Fruit fly (Drosophila melanogaster) whole organism, prepupa: Measurements from ENCODE around the gene CG46244.

ENCODE experiments used
- CG10631 ChIP-seq: fragments of 200-800 bp; sonication (Bioruptor generic); optimal IDR thresholded peaks from 2 replicates; lab custom pipeline; 2016; ENCODE audit warnings: missing biosample characterization, missing genetic modification characterization
- CG11294 ChIP-seq: fragments of 200-800 bp; sonication (Bioruptor generic); IDR thresholded peaks from 2 replicates; pipeline ENCODE4 v1.3.6; 2022; ENCODE audit warnings: missing biosample characterization, missing genetic modification characterization
- CG15336 ChIP-seq: fragments of 200-800 bp; sonication (Bioruptor generic); IDR thresholded peaks from 2 replicates; pipeline ENCODE4 v1.3.6; 2022; ENCODE audit warnings: missing biosample characterization, missing genetic modification characterization
- CG1621 ChIP-seq: fragments of 200-800 bp; sonication (Bioruptor generic); optimal IDR thresholded peaks from 3 replicates; lab custom pipeline; 2018; ENCODE audit warnings: missing biosample characterization, mild to moderate bottlenecking, missing genetic modification characterization
- CG3032 ChIP-seq: fragments of 200-800 bp; optimal IDR thresholded peaks from 2 replicates; lab custom pipeline; 2019; ENCODE audit warnings: missing biosample characterization, mild to moderate bottlenecking, missing genetic modification characterization, moderate library complexity
- CG31627 ChIP-seq: fragments of 200-800 bp; sonication (Bioruptor generic); optimal IDR thresholded peaks from 3 replicates; lab custom pipeline; 2016; ENCODE audit warnings: missing biosample characterization, missing genetic modification characterization
- CG32006 ChIP-seq: fragments of 200-800 bp; sonication (Bioruptor generic); optimal IDR thresholded peaks from 3 replicates; lab custom pipeline; 2017; ENCODE audit warnings: missing biosample characterization, mild to moderate bottlenecking, missing genetic modification characterization
- CG34406 ChIP-seq: fragments of 200-800 bp; sonication (Bioruptor generic); optimal IDR thresholded peaks from 3 replicates; lab custom pipeline; 2016; ENCODE audit warnings: missing biosample characterization, missing genetic modification characterization
- CG3919 ChIP-seq: fragments of 200-800 bp; sonication (Bioruptor generic); optimal IDR thresholded peaks from 3 replicates; lab custom pipeline; 2016; ENCODE audit warnings: missing biosample characterization, missing genetic modification characterization
- CG4318 ChIP-seq: fragments of 200-800 bp; sonication (Bioruptor generic); optimal IDR thresholded peaks from 3 replicates; lab custom pipeline; 2017; ENCODE audit warnings: missing biosample characterization, mild to moderate bottlenecking, missing genetic modification characterization
- CG6163 ChIP-seq: fragments of 200-800 bp; sonication (Bioruptor generic); IDR thresholded peaks from 3 replicates; pipeline ENCODE4 v1.3.6; 2022; ENCODE audit warnings: missing biosample characterization, missing genetic modification characterization
- CG6276 ChIP-seq: fragments of 200-800 bp; sonication (Bioruptor generic); optimal IDR thresholded peaks from 2 replicates; lab custom pipeline; 2017; ENCODE audit warnings: missing biosample characterization, mild to moderate bottlenecking, missing genetic modification characterization
- CG6792 ChIP-seq: fragments of 200-800 bp; sonication (Bioruptor generic); optimal IDR thresholded peaks from 3 replicates; lab custom pipeline; 2016; ENCODE audit warnings: missing biosample characterization, missing genetic modification characterization
- CG6808 ChIP-seq: fragments of 200-800 bp; sonication (Bioruptor generic); optimal IDR thresholded peaks from 3 replicates; lab custom pipeline; 2017; ENCODE audit warnings: missing biosample characterization, missing genetic modification characterization, mild to moderate bottlenecking, moderate library complexity, missing genetic modification reagents
- CG8119 ChIP-seq: fragments of 200-800 bp; sonication (Bioruptor generic); IDR thresholded peaks from 3 replicates; pipeline ENCODE4 v1.3.6; 2022; ENCODE audit warnings: missing biosample characterization, missing genetic modification characterization
- CG8319 ChIP-seq: fragments of 200-800 bp; sonication (Bioruptor generic); optimal IDR thresholded peaks from 3 replicates; lab custom pipeline; 2016; ENCODE audit warnings: missing biosample characterization, missing genetic modification characterization
- CG9139 ChIP-seq: fragments of 200-800 bp; sonication (Bioruptor generic); optimal IDR thresholded peaks from 3 replicates; lab custom pipeline; 2017; ENCODE audit warnings: missing biosample characterization, mild to moderate bottlenecking, missing genetic modification characterization
- Eip75B ChIP-seq: fragments of 200-800 bp; sonication (Bioruptor generic); optimal IDR thresholded peaks from 3 replicates; lab custom pipeline; 2016; ENCODE audit warnings: missing biosample characterization, missing genetic modification characterization
- Eip78C ChIP-seq: fragments of 200-800 bp; sonication (Bioruptor generic); peaks from one replicate; lab custom pipeline; 2016; ENCODE audit warnings: missing biosample characterization, missing genetic modification characterization
- Eip93F ChIP-seq: fragments of 200-800 bp; sonication (Bioruptor generic); optimal IDR thresholded peaks from 2 replicates; lab custom pipeline; 2016; ENCODE audit warnings: missing biosample characterization, mild to moderate bottlenecking, missing genetic modification characterization
- Ets96B ChIP-seq: fragments of 200-800 bp; optimal IDR thresholded peaks from 2 replicates; lab custom pipeline; 2019; ENCODE audit warnings: missing biosample characterization, mild to moderate bottlenecking, missing genetic modification characterization, moderate library complexity
- Hr39 ChIP-seq: fragments of 200-800 bp; sonication (Bioruptor generic); optimal IDR thresholded peaks from 2 replicates; lab custom pipeline; 2016; ENCODE audit warnings: missing biosample characterization, missing genetic modification characterization
- Hr4 ChIP-seq: fragments of 200-800 bp; sonication (Bioruptor generic); optimal IDR thresholded peaks from 3 replicates; lab custom pipeline; 2016; ENCODE audit warnings: missing biosample characterization, missing genetic modification characterization
- Lpt ChIP-seq: fragments of 200-800 bp; sonication (Bioruptor generic); optimal IDR thresholded peaks from 3 replicates; lab custom pipeline; 2016; ENCODE audit warnings: missing biosample characterization, missing genetic modification characterization
- OdsH ChIP-seq: fragments of 200-800 bp; sonication (Bioruptor generic); optimal IDR thresholded peaks from 3 replicates; lab custom pipeline; 2016; ENCODE audit warnings: missing biosample characterization, missing genetic modification characterization
- Smox ChIP-seq: fragments of 200-800 bp; sonication (Bioruptor generic); optimal IDR thresholded peaks from 3 replicates; lab custom pipeline; 2016; ENCODE audit warnings: missing biosample characterization, missing genetic modification characterization
- Sox102F ChIP-seq: fragments of 200-800 bp; sonication (Bioruptor generic); optimal IDR thresholded peaks from 2 replicates; lab custom pipeline; 2016; ENCODE audit warnings: missing biosample characterization, mild to moderate bottlenecking, missing genetic modification characterization
- Sox14 ChIP-seq: fragments of 200-800 bp; sonication (Bioruptor generic); optimal IDR thresholded peaks from 3 replicates; lab custom pipeline; 2016; ENCODE audit warnings: missing biosample characterization, missing genetic modification characterization
- acj6 ChIP-seq: fragments of 200-800 bp; sonication (Bioruptor generic); optimal IDR thresholded peaks from 3 replicates; lab custom pipeline; 2016; ENCODE audit warnings: missing biosample characterization, missing genetic modification characterization
- esn ChIP-seq: fragments of 200-800 bp; sonication (Bioruptor generic); optimal IDR thresholded peaks from 2 replicates; lab custom pipeline; 2016; ENCODE audit warnings: missing biosample characterization, mild to moderate bottlenecking, missing genetic modification characterization, moderate library complexity
- fd85E ChIP-seq: fragments of 200-800 bp; sonication (Bioruptor generic); optimal IDR thresholded peaks from 3 replicates; lab custom pipeline; 2016; ENCODE audit warnings: missing biosample characterization, missing genetic modification characterization
- fkh ChIP-seq: fragments of 200-800 bp; sonication (Bioruptor generic); optimal IDR thresholded peaks from 3 replicates; lab custom pipeline; 2017; ENCODE audit warnings: missing biosample characterization, mild to moderate bottlenecking, missing genetic modification characterization, moderate library complexity
- net ChIP-seq: fragments of 200-800 bp; sonication (Bioruptor generic); optimal IDR thresholded peaks from 3 replicates; lab custom pipeline; 2016; ENCODE audit warnings: missing biosample characterization, missing genetic modification characterization
- pdm3 ChIP-seq: fragments of 200-800 bp; sonication (Bioruptor generic); optimal IDR thresholded peaks from 3 replicates; lab custom pipeline; 2016; ENCODE audit warnings: missing biosample characterization, missing genetic modification characterization
- salr ChIP-seq, 2 experiments: fragments of 200-800 bp; sonication (Bioruptor generic); optimal IDR thresholded peaks; 3 replicates each; lab custom pipeline; 2016 to 2018; ENCODE audit warnings: missing biosample characterization in 2 of 2, missing genetic modification characterization in 2 of 2, mild to moderate bottlenecking in 1 of 2
- ss ChIP-seq, 2 experiments: fragments of 200-800 bp; sonication (Bioruptor generic); optimal IDR thresholded peaks; 2 replicates in 1 of 2; 3 replicates in 1 of 2; lab custom pipeline; 2017 to 2018; ENCODE audit warnings: mild to moderate bottlenecking in 2 of 2, missing biosample characterization in 2 of 2, missing genetic modification characterization in 2 of 2, moderate library complexity in 1 of 2
- topi ChIP-seq: fragments of 200-800 bp; sonication (Bioruptor generic); optimal IDR thresholded peaks from 3 replicates; lab custom pipeline; 2016; ENCODE audit warnings: missing biosample characterization, missing genetic modification characterization
- vri ChIP-seq: fragments of 200-800 bp; sonication (Bioruptor generic); optimal IDR thresholded peaks from 3 replicates; lab custom pipeline; 2016; ENCODE audit warnings: missing biosample characterization, mild to moderate bottlenecking, missing genetic modification characterization

Gene CG46244

DNA sequence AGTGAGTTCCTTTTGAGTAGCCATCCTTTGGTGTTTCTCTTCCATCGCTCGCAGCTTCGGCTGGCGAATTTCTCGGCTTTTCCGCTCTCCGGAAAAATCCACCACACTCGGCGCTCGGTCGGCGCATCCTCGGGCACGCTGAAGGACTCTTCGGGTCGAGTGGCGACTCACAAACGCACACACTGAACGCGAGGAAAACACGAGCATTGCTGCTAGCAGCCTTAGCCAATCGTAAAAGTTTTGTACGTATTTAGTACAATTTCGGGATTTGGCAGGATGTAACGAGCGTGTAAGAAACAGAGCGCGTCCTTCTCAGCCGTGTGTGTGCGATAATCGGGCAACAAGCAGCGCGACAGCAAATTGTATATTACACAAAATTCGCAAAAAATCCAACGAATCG lies at the start of gene CG46244:
TSS of gene CG46244 (plus strand) at position 252 of the 400 bp plus-strand sequence.
- TF ChIP-seq CG1621 (tag; lab: Kevin White, UChicago) (no peak), Eip78C (GFP tag; lab: Kevin White, UChicago) (no peak), CG9139 (GFP tag; lab: Kevin White, UChicago) (no peak), CG32006 (no peak), Hr4 (no peak), pdm3 (GFP tag; lab: Kevin White, UChicago) (no peak), CG4318 (no peak), Smox (GFP tag; lab: Kevin White, UChicago) (no peak), CG6276 (GFP tag; lab: Kevin White, UChicago) (no peak), CG6808 (GFP tag; lab: Kevin White, UChicago) (no peak), Sox14 (GFP tag; lab: Kevin White, UChicago) (no peak), topi (GFP tag; lab: Kevin White, UChicago) (no peak), fd85E (GFP tag; lab: Kevin White, UChicago) (no peak), fkh (no peak), net (GFP tag; lab: Kevin White, UChicago) (no peak)

DNA sequence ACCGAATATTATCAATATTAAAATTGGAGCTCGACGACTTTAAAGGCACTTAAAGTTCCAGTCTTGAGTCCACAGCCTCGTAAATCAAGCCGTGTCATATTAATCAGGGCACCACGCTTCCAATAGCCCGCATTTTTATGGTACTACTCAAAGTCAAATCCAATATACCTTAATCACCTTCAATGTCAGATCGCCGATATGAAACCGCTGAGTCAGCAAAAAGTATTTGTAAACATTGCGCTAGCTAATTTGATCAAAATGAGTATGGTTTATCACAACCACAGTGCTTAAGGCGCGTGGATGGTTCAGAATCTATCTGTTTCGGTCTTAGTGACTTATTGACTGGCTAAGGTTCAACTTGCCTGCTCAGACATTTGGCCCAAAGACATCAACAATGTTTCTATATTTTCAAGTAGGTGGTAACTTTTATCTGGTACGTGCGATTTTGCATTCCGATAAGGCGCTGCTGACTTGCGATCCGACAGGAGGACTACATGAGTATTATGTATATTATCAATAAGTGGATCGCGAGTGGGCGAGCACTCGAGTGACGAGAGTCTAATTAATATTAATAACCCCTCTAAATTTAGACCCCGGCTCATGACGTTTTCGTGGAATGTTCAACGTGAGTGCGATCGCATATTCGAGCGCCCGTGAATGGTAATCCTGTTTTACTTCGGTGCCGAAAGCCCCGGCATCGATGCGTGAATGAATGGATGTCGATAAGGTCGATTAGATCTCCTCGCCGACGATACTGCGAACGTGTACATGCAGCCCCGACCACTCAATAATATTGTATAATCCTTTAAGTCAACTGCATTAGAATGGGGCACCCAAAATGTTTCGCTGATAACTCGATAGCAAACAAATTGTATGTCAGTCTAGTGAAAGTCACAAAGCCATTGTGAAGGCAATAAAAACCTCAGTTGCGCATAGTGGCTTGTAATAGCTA lies 43.1 kb upstream of the CG46244 start, which contains the start of gene CG13078:
TSS of gene CG13078 (plus strand) at position 902 of the 952 bp plus-strand sequence.
- TF ChIP-seq Sox14 (GFP tag; lab: Kevin White, UChicago) = no peak

- TF ChIP-seq acj6 (GFP tag; lab: Kevin White, UChicago) (no peak), pdm3 (GFP tag; lab: Kevin White, UChicago) (no peak), CG34406 (GFP tag; lab: Kevin White, UChicago) (no peak), ss (GFP tag; optimal IDR thresholded peaks at IDR 0.05; lab: Kevin White, UChicago) (no peak), OdsH (GFP tag; lab: Kevin White, UChicago) (no peak), salr (GFP tag; optimal IDR thresholded peaks at IDR 0.05; lab: Kevin White, UChicago) (no peak), CG6163 (no peak), CG3032 (tag; lab: Kevin White, UChicago) (no peak), Ets96B (no peak), vri (GFP tag; lab: Kevin White, UChicago) (no peak), fkh (peak; percentile 40), CG15336 (GFP tag; lab: Robert Waterston, UW) (no peak), CG8319 (GFP tag; lab: Kevin White, UChicago) (no peak), CG32006 (no peak), Eip78C (GFP tag; lab: Kevin White, UChicago) (peak; percentile 38), Lpt (GFP tag; lab: Kevin White, UChicago) (no peak), esn (GFP tag; lab: Kevin White, UChicago) (no peak)
- TF ChIP-seq, all 60 proteins: peak for 2
Observed at dm6 chr2L:19565233-19565898, 41.0 kb upstream of the CG46244 start, which contains the start of gene CG13077. TSS of gene CG13077 (plus strand) at chr2L:19565863.

DNA sequence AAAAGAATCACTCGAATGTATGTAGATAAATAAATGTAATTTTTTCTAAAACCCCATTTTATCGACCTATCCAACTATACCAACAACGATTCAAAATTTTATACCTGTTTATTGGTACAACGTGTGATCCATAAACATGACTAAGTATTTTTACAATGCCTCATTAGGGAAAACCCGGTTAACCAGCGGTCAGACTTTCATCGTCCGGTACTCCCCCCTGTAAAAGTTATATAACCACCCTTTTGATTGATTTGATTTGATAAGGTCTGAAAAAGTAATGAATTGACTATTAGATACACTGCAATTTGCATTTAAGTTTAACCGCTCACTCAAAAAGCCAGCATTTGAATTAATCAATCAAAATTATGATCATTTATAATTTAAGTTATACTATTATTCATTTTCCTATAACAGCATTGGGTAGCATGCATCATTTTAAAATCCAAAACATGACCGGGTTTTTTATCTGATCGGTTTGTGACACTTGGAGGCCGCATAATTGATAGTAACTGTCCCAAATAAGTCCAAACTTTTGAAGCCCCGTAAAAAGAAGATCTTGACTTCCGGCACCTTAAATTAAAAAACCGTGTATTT lies 39.0 kb upstream of the CG46244 start:
- TF ChIP-seq vri (GFP tag; lab: Kevin White, UChicago) (peak; percentile 7), CG31627 (no peak), Eip78C (GFP tag; lab: Kevin White, UChicago) (peak; percentile 25)

dm6 chr2L:19570806-19571254 lies 35.5 kb upstream of the CG46244 start:
- TF ChIP-seq Eip78C (GFP tag; lab: Kevin White, UChicago) (peak; percentile 83), CG31627 (peak; percentile 31), OdsH (GFP tag; lab: Kevin White, UChicago) (peak; percentile 54), Sox102F (peak; percentile 22), Hr4 (peak; percentile 73), topi (GFP tag; lab: Kevin White, UChicago) (peak; percentile 52), CG3919 (GFP tag; lab: Kevin White, UChicago) (peak; percentile 35), CG3032 (tag; lab: Kevin White, UChicago) (peak; percentile 5), pdm3 (GFP tag; lab: Kevin White, UChicago) (peak; percentile 54), CG11294 (GFP tag; lab: Robert Waterston, UW) (no peak), CG8119 (GFP tag; lab: Robert Waterston, UW) (0 out of 3 replicates have a peak, but pooled peaks have one; percentile 39), Eip75B (GFP tag; lab: Kevin White, UChicago) (no peak), Eip93F (GFP tag; lab: Kevin White, UChicago) (peak; percentile 37), Hr39 (GFP tag; lab: Kevin White, UChicago) (peak; percentile 44), CG15336 (GFP tag; lab: Robert Waterston, UW) (peak; percentile 27; the same call in 1 of the 2 replicates), Ets96B (no peak), CG6792 (GFP tag; lab: Kevin White, UChicago) (no peak), CG10631 (peak; percentile 33)
